Fruit fly (Drosophila melanogaster): ENCODE measurements around the gene CG32486.

CG32486 gene

dm6 chr3L:3096073-3096725, 25.6 kb upstream of the CG32486 start:
- peak; percentile 22 for TF ChIP-seq noc (tag; optimal IDR thresholded peaks at IDR 0.05)

DNA sequence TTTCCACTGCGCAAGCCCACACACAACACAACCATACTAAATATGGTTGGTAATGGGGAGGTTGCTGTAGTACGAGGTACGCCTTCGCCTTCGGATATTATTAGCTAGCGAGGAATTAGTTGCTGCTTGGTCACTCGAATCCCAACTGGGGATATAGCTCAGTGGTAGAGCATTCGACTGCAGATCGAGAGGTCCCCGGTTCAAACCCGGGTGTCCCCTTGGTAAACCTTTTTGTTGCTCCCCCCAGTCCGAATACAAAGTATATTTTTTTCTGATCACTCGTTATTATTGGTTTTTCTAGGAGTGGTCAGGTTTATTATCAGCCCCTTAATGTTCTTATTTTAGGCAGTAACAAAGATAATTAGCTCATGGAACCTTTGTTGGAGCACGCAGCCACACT, 25.0 kb upstream of the CG32486 start:
- no peak for TF ChIP-seq noc (tag; optimal IDR thresholded peaks at IDR 0.05)

- TF ChIP-seq noc (tag; optimal IDR thresholded peaks at IDR 0.05) = peak; percentile 14
Measured at dm6 chr3L:3090581-3091345, 20.1 kb upstream of the CG32486 start.

DNA sequence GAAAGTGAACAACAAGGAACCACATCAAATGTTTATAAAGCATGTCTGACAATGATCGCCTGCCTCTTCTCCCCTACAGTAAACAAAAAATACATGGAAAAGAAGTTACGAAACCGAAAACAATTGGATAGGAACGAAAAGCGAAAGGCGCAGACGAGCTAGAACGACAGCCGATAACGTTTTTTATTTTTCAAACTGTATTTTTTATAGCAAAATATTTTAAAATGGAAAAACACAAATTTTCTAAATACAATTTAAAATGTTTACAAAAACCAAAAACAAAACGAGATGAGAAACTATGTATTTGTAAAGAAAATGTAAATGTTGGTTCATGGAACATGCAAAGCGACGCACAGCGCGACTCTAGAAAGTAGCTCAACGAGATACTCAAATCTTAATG, 18.4 kb upstream of the CG32486 start:
- TF ChIP-seq noc (tag; optimal IDR thresholded peaks at IDR 0.05) = no peak

DNA sequence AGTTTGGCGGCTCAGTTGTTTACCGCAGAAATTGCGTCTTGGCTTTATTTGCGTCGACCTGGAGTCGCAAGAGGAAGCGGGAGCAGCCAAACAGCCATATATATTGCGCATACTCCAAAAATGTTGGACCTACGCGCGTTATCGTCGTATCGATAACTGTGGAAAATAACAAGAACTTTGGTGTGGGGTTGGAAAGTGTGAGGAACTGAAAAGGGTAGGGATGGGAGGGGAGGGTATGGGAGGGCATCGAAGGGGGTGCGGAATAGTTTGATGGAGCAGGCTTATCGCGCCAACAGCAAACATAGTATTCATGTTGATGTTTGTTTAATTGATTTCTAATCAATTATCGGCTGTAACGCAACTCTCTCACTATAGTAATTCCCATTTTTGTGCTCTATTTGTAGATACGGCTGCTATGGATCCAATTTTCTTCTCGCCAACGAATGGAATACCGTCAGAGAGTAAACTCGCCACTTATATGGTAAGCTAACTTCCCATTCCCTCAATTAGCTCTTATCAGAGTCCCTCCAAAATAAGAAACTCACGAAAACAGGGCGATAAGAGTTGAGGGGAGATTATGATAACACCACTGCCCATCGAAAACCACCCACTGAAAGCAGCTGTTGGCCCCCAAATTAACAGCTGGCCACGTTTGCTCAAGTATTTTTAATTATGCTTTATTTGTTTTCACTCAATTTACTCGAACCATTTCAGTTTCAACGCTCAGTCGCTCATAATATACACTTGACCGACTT, 12.9 kb upstream of the CG32486 start:
- peak; percentile 10 for TF ChIP-seq noc (tag; optimal IDR thresholded peaks at IDR 0.05)

DNA sequence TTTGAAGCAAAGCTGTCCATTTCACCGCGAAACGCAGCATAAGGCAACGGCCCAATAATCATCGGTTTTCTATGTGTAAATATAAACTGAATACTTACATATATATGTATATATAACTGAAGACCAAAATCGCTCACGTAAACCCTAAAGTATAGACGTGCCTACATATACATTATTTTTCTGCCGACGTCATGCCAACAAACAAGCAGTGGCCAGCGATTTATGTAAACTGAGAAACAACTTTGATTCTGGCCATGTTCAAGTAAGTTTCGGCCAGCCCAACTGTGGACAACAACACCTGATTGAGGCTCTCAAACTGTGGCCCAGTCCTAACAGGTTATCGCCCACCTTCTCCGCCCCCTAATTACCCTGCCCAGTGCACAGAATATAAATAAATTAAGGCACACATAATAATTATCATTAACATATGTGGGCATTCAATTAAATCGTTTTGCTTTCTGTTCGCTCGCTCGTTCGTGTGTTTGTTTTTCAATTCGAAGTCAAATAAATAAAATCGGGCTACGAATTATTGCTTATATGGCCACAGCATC, 11.4 kb upstream of the CG32486 start:
- no peak for TF ChIP-seq noc (tag; optimal IDR thresholded peaks at IDR 0.05)

DNA sequence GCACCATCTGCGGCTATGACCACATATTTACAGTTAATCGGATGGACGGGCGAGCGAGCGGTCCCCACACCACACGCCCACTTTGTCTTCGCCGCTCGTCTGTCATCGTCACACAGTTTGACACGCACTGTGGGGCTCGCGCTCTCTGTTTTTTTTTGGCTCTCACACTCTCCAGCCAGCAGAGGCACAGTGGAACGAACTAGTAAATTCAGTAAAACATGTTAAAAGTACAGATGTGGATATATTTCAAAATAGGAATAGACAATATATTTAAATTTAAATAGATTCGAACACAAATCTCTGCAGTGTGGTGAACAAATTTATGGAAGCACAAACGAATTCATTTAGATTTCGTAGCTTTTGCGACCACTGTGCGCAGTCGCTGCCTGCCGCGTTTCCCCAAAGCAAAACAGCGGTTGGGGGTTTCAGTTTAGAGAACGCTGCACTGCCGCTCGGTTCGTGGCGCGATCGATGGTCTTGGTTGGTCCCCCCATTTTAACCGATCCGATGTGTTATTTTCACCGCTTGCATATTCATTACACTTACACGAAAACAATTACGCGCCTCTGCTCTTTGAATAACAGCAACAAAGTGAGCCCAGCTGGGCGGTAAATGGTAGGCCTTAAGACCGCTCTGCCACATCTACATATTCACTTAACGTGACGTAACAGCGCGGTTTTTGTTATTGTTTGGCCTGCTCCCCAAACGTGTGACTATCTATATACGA, 10.7 kb upstream of the CG32486 start:
- TF ChIP-seq noc (tag; optimal IDR thresholded peaks at IDR 0.05) = peak; percentile 99

DNA sequence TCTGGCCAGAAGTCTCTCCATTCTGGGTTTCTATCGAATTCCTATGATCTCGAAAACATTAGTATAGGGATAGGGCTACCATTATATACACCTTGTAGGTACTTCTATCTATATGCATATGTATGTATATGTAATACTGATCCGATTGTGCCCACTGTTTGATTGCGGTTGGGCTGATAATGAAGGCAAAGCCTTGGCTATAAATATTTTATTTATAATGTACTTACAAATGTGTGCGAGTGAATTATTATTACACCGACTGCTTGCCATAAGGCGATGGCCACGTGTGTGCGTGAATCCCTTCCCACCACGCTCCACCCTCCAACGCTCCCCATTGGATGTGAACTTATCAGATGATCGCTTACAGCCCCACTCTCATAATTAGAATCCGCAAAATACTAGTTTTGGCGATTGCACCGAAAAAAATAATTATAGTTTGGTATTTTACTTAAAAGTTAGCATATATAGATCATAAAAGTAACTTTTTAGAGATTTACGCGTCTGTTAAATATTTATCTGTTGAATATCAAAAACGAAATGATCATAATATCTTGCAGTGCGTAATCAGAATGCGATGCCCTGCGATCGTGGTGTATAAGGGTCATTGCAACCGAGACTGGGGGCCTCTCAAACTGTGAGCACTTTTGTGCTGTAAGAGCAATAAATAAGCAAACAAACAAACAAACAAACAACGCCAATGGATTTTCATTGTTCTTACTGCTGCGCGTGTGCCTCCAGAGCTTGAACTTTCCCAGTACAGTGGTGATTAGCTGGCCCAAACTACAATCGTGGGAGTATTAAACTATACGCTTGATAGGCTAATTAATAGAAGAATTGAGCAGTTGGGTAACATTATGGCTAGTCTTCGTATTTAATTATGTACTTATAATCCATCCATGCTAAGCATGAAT, 9.7 kb upstream of the CG32486 start:
- TF ChIP-seq noc (tag; optimal IDR thresholded peaks at IDR 0.05) = no peak

- no peak for TF ChIP-seq noc (tag; optimal IDR thresholded peaks at IDR 0.05)
Measured at dm6 chr3L:3079156-3079495, 8.5 kb upstream of the CG32486 start.

- peak; percentile 34 for TF ChIP-seq noc (tag; optimal IDR thresholded peaks at IDR 0.05)
Measured at dm6 chr3L:3078398-3079155, 7.9 kb upstream of the CG32486 start.

DNA sequence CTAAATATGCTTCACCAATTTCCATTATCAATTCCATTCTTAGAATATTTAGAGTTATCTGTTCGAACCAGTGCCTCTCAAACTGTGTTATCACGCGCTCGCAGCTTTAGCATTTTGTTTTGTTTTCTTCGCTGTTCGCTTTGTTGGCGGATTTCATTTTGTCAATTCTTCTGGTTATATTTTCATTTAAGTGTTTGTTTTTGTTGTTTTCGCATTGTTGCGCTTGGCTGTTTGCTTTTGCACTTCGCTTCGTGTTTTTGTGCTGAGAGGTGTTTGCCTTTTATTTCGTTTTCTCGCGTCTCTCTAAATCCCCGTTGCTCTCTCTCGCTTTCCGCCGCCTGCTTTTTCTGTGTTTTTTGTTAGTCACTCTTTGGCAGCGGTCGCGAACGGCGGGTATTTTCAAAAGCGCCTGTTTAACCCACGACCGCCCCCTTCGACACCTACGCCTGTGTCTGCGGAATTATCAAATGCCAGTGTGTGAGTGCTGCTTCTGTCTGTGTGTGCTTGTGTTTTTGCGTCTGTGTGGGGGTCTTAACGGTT, 7.0 kb upstream of the CG32486 start:
- TF ChIP-seq noc (tag; optimal IDR thresholded peaks at IDR 0.05) = peak; percentile 72

DNA sequence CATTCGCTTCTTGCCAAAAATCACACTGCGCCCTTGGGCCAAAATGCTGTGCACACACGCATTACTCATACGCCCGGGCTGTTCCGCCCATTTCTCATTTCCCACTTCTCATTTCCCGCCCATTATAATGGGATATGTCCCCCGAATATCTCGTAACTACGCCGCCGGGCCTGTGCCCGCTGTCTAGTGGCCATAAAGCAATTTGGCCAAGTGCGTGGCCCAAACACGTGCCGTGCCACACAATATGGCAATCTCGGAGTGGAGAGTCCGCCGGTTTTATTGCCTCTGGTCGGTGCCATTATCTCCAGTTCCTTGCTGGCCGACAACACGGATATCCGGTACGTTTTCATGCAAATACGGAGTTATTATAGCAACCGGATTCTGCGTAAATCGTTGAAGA, 6.3 kb upstream of the CG32486 start:
- no peak for TF ChIP-seq noc (tag; optimal IDR thresholded peaks at IDR 0.05)

DNA sequence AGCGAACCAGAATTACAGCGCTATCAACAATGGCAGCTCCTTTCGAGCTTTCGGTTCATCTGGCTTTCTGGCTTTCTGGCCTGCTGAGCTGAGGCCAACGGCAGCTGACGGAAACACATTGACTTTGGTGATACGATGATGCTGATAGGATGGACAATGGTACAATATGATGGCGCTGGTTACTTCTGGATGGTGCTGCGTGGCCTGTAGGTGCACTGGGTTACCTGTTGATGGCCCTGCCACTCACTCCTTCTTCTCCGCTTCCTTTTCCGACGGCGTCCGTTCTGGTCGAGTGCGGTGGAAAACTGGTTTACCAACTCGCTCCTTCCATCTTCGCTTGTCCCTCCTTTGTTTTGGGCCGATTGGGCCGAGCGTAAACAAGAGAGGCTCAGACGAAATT, 4.2 kb upstream of the CG32486 start:
- TF ChIP-seq noc (tag; optimal IDR thresholded peaks at IDR 0.05) = no peak

- TF ChIP-seq noc (tag; optimal IDR thresholded peaks at IDR 0.05) = no peak
Measured at dm6 chr3L:3074380-3074779, 3.7 kb upstream of the CG32486 start.
